Worm (Caenorhabditis elegans) whole organism, late embryonic: ENCODE data around the gene abf-3.
"Not testable (repeated sequence)": the region's sequence is repeated elsewhere in the genome, so short reads cannot be mapped to it uniquely, and the experiment has no call there.

ENCODE experiments used
- C08G9.2 ChIP-seq: sonication (generic microtip); optimal IDR thresholded peaks from 2 replicates; lab custom pipeline; 2016; ENCODE audit warnings: mild to moderate bottlenecking, missing genetic modification characterization, moderate library complexity, missing compliant biosample characterization
- C38D4.7 ChIP-seq: fragments of 200-800 bp; sonication (Bioruptor generic); optimal IDR thresholded peaks from 2 replicates; lab custom pipeline; 2018; ENCODE audit warnings: mild to moderate bottlenecking, missing genetic modification characterization, moderate library complexity, missing compliant biosample characterization
- T23F11.4 ChIP-seq: fragments of 200-800 bp; sonication (Bioruptor generic); optimal IDR thresholded peaks from 2 replicates; lab custom pipeline; 2018; ENCODE audit warnings: mild to moderate bottlenecking, missing genetic modification characterization, missing compliant biosample characterization
- Y22D7AL.16 ChIP-seq: sonication (generic microtip); optimal IDR thresholded peaks from 2 replicates; lab custom pipeline; 2016; ENCODE audit warnings: missing genetic modification characterization, missing compliant biosample characterization
- ama-1 ChIP-seq: fragments of 150-350 bp; optimal IDR thresholded peaks from 2 replicates; lab custom pipeline; 2014
- ceh-2 ChIP-seq: sonication (generic microtip); optimal IDR thresholded peaks from 2 replicates; lab custom pipeline; 2016; ENCODE audit warnings: missing genotype, missing genetic modification characterization, missing compliant biosample characterization
- ceh-24 ChIP-seq: sonication (generic microtip); optimal IDR thresholded peaks from 2 replicates; lab custom pipeline; 2016; ENCODE audit warnings: mild to moderate bottlenecking, missing genetic modification characterization, missing compliant biosample characterization
- ceh-30 ChIP-seq: fragments of 150-350 bp; optimal IDR thresholded peaks from 2 replicates; lab custom pipeline; 2014; ENCODE audit warnings: missing biosample characterization, missing genetic modification characterization
- ceh-31 ChIP-seq: sonication (generic microtip); optimal IDR thresholded peaks from 2 replicates; lab custom pipeline; 2016; ENCODE audit warnings: missing genetic modification characterization, missing compliant biosample characterization
- ceh-48 ChIP-seq: sonication (generic microtip); optimal IDR thresholded peaks from 2 replicates; lab custom pipeline; 2016; ENCODE audit warnings: missing genetic modification characterization, inconsistent platforms, missing compliant biosample characterization
- ceh-6 ChIP-seq: fragments of 200-800 bp; sonication (Bioruptor generic); optimal IDR thresholded peaks from 2 replicates; lab custom pipeline; 2018; ENCODE audit warnings: mild to moderate bottlenecking, missing genetic modification characterization, missing compliant biosample characterization
- ceh-9 ChIP-seq: sonication (generic microtip); optimal IDR thresholded peaks from 2 replicates; lab custom pipeline; 2016; ENCODE audit warnings: mild to moderate bottlenecking, missing genetic modification characterization, inconsistent platforms, missing compliant biosample characterization
- che-1 ChIP-seq: sonication (generic microtip); optimal IDR thresholded peaks from 2 replicates; lab custom pipeline; 2016; ENCODE audit warnings: mild to moderate bottlenecking, missing genetic modification characterization, missing compliant biosample characterization
- dmd-4 ChIP-seq: sonication (generic microtip); optimal IDR thresholded peaks from 2 replicates; lab custom pipeline; 2016; ENCODE audit warnings: borderline replicate concordance, missing genetic modification characterization, missing compliant biosample characterization
- dve-1 ChIP-seq: sonication (generic microtip); optimal IDR thresholded peaks from 2 replicates; lab custom pipeline; 2017; ENCODE audit warnings: antibody characterized with exemption, mild to moderate bottlenecking, missing genetic modification characterization, missing compliant biosample characterization
- elt-2 ChIP-seq: sonication (generic microtip); optimal IDR thresholded peaks from 2 replicates; lab custom pipeline; 2016; ENCODE audit warnings: missing genetic modification reagents, missing genetic modification characterization, missing compliant biosample characterization
- elt-4 ChIP-seq: sonication (generic microtip); optimal IDR thresholded peaks from 2 replicates; lab custom pipeline; 2016; ENCODE audit warnings: missing genetic modification characterization, missing compliant biosample characterization
- eyg-1 ChIP-seq: sonication (generic microtip); optimal IDR thresholded peaks from 2 replicates; lab custom pipeline; 2016; ENCODE audit warnings: missing genotype, missing genetic modification characterization, missing compliant biosample characterization
- fax-1 ChIP-seq: sonication (generic microtip); optimal IDR thresholded peaks from 2 replicates; lab custom pipeline; 2016; ENCODE audit warnings: missing genotype, missing genetic modification characterization, missing compliant biosample characterization
- hlh-15 ChIP-seq: sonication (generic microtip); optimal IDR thresholded peaks from 2 replicates; lab custom pipeline; 2016; ENCODE audit warnings: missing genetic modification characterization, missing compliant biosample characterization
- hlh-6 ChIP-seq: sonication (generic microtip); optimal IDR thresholded peaks from 2 replicates; lab custom pipeline; 2016; ENCODE audit warnings: missing genotype, missing genetic modification characterization, missing compliant biosample characterization
- lim-6 ChIP-seq: sonication (generic microtip); optimal IDR thresholded peaks from 2 replicates; lab custom pipeline; 2016; ENCODE audit warnings: missing genetic modification characterization, missing compliant biosample characterization
- lin-11 ChIP-seq: fragments of 200-800 bp; sonication (Bioruptor generic); optimal IDR thresholded peaks from 2 replicates; lab custom pipeline; 2018; ENCODE audit warnings: mild to moderate bottlenecking, missing genetic modification characterization, missing compliant biosample characterization
- mec-3 ChIP-seq: sonication (generic microtip); optimal IDR thresholded peaks from 2 replicates; lab custom pipeline; 2016; ENCODE audit warnings: borderline replicate concordance, missing genetic modification characterization, missing compliant biosample characterization
- nfya-1 ChIP-seq: sonication (generic microtip); optimal IDR thresholded peaks from 2 replicates; lab custom pipeline; 2017; ENCODE audit warnings: missing genetic modification characterization, mild to moderate bottlenecking, missing compliant biosample characterization, antibody characterized with exemption, moderate library complexity
- nhr-11 ChIP-seq: fragments of 150-350 bp; optimal IDR thresholded peaks from 2 replicates; lab custom pipeline; 2014; ENCODE audit warnings: missing biosample characterization, missing genetic modification characterization
- npax-4 ChIP-seq: sonication (generic microtip); optimal IDR thresholded peaks from 2 replicates; lab custom pipeline; 2016; ENCODE audit warnings: missing genetic modification characterization, missing compliant biosample characterization
- odd-2 ChIP-seq: sonication (generic microtip); optimal IDR thresholded peaks from 2 replicates; lab custom pipeline; 2017; ENCODE audit warnings: antibody characterized with exemption, mild to moderate bottlenecking, missing genetic modification characterization, missing compliant biosample characterization
- pag-3 ChIP-seq: sonication (generic microtip); optimal IDR thresholded peaks from 2 replicates; lab custom pipeline; 2016; ENCODE audit warnings: missing compliant biosample characterization, missing genetic modification characterization, borderline replicate concordance
- pax-1 ChIP-seq: fragments of 150-350 bp; optimal IDR thresholded peaks from 2 replicates; lab custom pipeline; 2014; ENCODE audit warnings: missing biosample characterization, missing genetic modification characterization
- rnt-1 ChIP-seq: sonication (generic microtip); optimal IDR thresholded peaks from 2 replicates; lab custom pipeline; 2016; ENCODE audit warnings: missing genetic modification characterization, missing compliant biosample characterization
- sdc-2 ChIP-seq: sonication (generic microtip); optimal IDR thresholded peaks from 2 replicates; lab custom pipeline; 2016; ENCODE audit warnings: missing genotype, missing genetic modification characterization, missing compliant biosample characterization
- sox-4 ChIP-seq: sonication (generic microtip); optimal IDR thresholded peaks from 2 replicates; lab custom pipeline; 2017; ENCODE audit warnings: mild to moderate bottlenecking, missing genetic modification characterization, inconsistent platforms, missing compliant biosample characterization
- syd-9 ChIP-seq: sonication (generic microtip); optimal IDR thresholded peaks from 2 replicates; lab custom pipeline; 2016; ENCODE audit warnings: mild to moderate bottlenecking, missing genetic modification characterization, moderate library complexity, missing compliant biosample characterization

Gene abf-3

ce11 chrV:15858292-15858691 is 40.6 kb upstream of the abf-3 start, which contains the start of gene srh-148:
Gene srh-148, minus strand, starts transcription at chrV:15858392.
- TF ChIP-seq lim-6 (tag; lab: Kevin White, UChicago) (no peak), lin-11 (tag; lab: Kevin White, UChicago) (no peak), ceh-31 (tag; lab: Kevin White, UChicago) (no peak), elt-4 (no peak), dmd-4 (tag; lab: Kevin White, UChicago) (no peak), ceh-48 (no peak), npax-4 (tag; lab: Kevin White, UChicago) (no peak), C08G9.2 (no peak), nhr-11 (no peak), odd-2 (tag; lab: Kevin White, UChicago) (no peak), ceh-6 (GFP tag; lab: Kevin White, UChicago) (no peak), sox-4 (tag; lab: Kevin White, UChicago) (no peak), T23F11.4 (no peak), hlh-6 (tag; lab: Kevin White, UChicago) (no peak), ceh-24 (tag; lab: Kevin White, UChicago) (no peak), pag-3 (tag; lab: Kevin White, UChicago) (no peak), eyg-1 (no peak), mec-3 (tag; lab: Kevin White, UChicago) (no peak)

- not testable (repeated sequence) for TF ChIP-seq Y22D7AL.16, pax-1, npax-4 (tag; lab: Kevin White, UChicago)
Measured at ce11 chrV:15850276-15850811, 32.7 kb upstream of the abf-3 start, which contains the start of gene srh-147. Gene srh-147, minus strand, starts transcription at chrV:15850326.

ce11 chrV:15841095-15841494 is 23.4 kb upstream of the abf-3 start, which contains the start of gene srh-149:
Gene srh-149, minus strand, starts transcription at chrV:15841195.
- TF ChIP-seq ceh-2 (tag; lab: Kevin White, UChicago) (no peak), odd-2 (tag; lab: Kevin White, UChicago) (no peak), lim-6 (tag; lab: Kevin White, UChicago) (no peak), rnt-1 (tag; lab: Kevin White, UChicago) (no peak), ceh-9 (tag; lab: Kevin White, UChicago) (no peak), syd-9 (tag; lab: Kevin White, UChicago) (no peak)

ce11 chrV:15833622-15834021 is 16.0 kb upstream of the abf-3 start, which contains the start of gene srbc-54:
Gene srbc-54, minus strand, starts transcription at chrV:15833722.
- no peak for TF ChIP-seq ama-1 (lab: Kevin White, UChicago)
- no peak for TF ChIP-seq nfya-1
- TF ChIP-seq, all 69 proteins: peak for 0

ce11 chrV:15831586-15831985 is 13.9 kb upstream of the abf-3 start, which contains the start of gene srbc-56:
Gene srbc-56, minus strand, starts transcription at chrV:15831686.
- TF ChIP-seq fax-1 (tag; lab: Kevin White, UChicago), result no peak
- no peak for TF ChIP-seq sdc-2
- no peak for TF ChIP-seq ceh-9 (tag; lab: Kevin White, UChicago)
- no peak for TF ChIP-seq hlh-15
- TF ChIP-seq dve-1, result no peak
- TF ChIP-seq ceh-30 (tag; lab: Kevin White, UChicago), result no peak
- TF ChIP-seq lin-11 (tag; lab: Kevin White, UChicago), result no peak
- TF ChIP-seq elt-4, result no peak
- TF ChIP-seq che-1 (tag; lab: Kevin White, UChicago), result no peak
- no peak for TF ChIP-seq elt-2 (tag; lab: Kevin White, UChicago)
- no peak for TF ChIP-seq pax-1 (tag; lab: Kevin White, UChicago)
- TF ChIP-seq C38D4.7 (GFP tag; lab: Kevin White, UChicago), result no peak
- TF ChIP-seq eyg-1, result no peak
- TF ChIP-seq, all 69 proteins: peak for 0
